Worm (Caenorhabditis elegans) whole organism, early embryonic: ENCODE data around the gene szy-20.

Experiments used
- ama-1 ChIP-seq: fragments of 150-350 bp; optimal IDR thresholded peaks from 2 replicates; lab custom pipeline; 2014
- hmbx-1 ChIP-seq: sonication (generic microtip); optimal IDR thresholded peaks from 2 replicates; lab custom pipeline; 2016; ENCODE audit warnings: mild to moderate bottlenecking, missing genetic modification characterization, missing compliant biosample characterization
- hmg-4 ChIP-seq: fragments of 200-800 bp; sonication (Bioruptor generic); optimal IDR thresholded peaks from 2 replicates; lab custom pipeline; 2018; ENCODE audit warnings: mild to moderate bottlenecking, missing genetic modification characterization, missing compliant biosample characterization

ce11 chrII:9014188-9014587 is 45.1 kb upstream of the szy-20 start:
- no peak for TF ChIP-seq ama-1
- no peak for TF ChIP-seq hmbx-1 (tag; lab: Kevin White, UChicago)
- TF ChIP-seq hmg-4 (GFP tag; lab: Kevin White, UChicago): no peak
